Fruit fly (Drosophila melanogaster) whole organism, prepupa: ENCODE results near the gene CG14043.
A peak's percentile ranks its signal among the peaks of the same experiment; 100 is the strongest.

Source experiments
- Blimp-1 ChIP-seq: fragments of 200-800 bp; sonication (Bioruptor generic); optimal IDR thresholded peaks from 3 replicates; lab custom pipeline; 2017; ENCODE audit warnings: missing biosample characterization, missing genetic modification characterization, mild to moderate bottlenecking, moderate library complexity, missing genetic modification reagents
- CG10631 ChIP-seq: fragments of 200-800 bp; sonication (Bioruptor generic); optimal IDR thresholded peaks from 2 replicates; lab custom pipeline; 2016; ENCODE audit warnings: missing biosample characterization, missing genetic modification characterization
- CG10669 ChIP-seq: fragments of 200-800 bp; sonication (Bioruptor generic); optimal IDR thresholded peaks from 3 replicates; lab custom pipeline; 2018; ENCODE audit warnings: missing biosample characterization, mild to moderate bottlenecking, missing genetic modification characterization, moderate library complexity
- CG11294 ChIP-seq: fragments of 200-800 bp; sonication (Bioruptor generic); IDR thresholded peaks from 2 replicates; pipeline ENCODE4 v1.3.6; 2022; ENCODE audit warnings: missing biosample characterization, missing genetic modification characterization
- CG11762 ChIP-seq: fragments of 200-800 bp; sonication (Bioruptor generic); optimal IDR thresholded peaks from 3 replicates; lab custom pipeline; 2016; ENCODE audit warnings: missing biosample characterization, missing genetic modification characterization; ENCODE audit not compliant: insufficient read depth
- CG11902 ChIP-seq: fragments of 200-800 bp; sonication (Bioruptor generic); optimal IDR thresholded peaks from 3 replicates; lab custom pipeline; 2016; ENCODE audit warnings: missing biosample characterization, missing genetic modification characterization
- CG15336 ChIP-seq: fragments of 200-800 bp; sonication (Bioruptor generic); IDR thresholded peaks from 2 replicates; pipeline ENCODE4 v1.3.6; 2022; ENCODE audit warnings: missing biosample characterization, missing genetic modification characterization
- CG16779 ChIP-seq: fragments of 200-800 bp; sonication (Bioruptor generic); optimal IDR thresholded peaks from 3 replicates; lab custom pipeline; 2017; ENCODE audit warnings: missing biosample characterization, mild to moderate bottlenecking, missing genetic modification characterization
- CG3032 ChIP-seq: fragments of 200-800 bp; optimal IDR thresholded peaks from 2 replicates; lab custom pipeline; 2019; ENCODE audit warnings: missing biosample characterization, mild to moderate bottlenecking, missing genetic modification characterization, moderate library complexity
- CG32006 ChIP-seq: fragments of 200-800 bp; sonication (Bioruptor generic); optimal IDR thresholded peaks from 3 replicates; lab custom pipeline; 2017; ENCODE audit warnings: missing biosample characterization, mild to moderate bottlenecking, missing genetic modification characterization
- CG34406 ChIP-seq: fragments of 200-800 bp; sonication (Bioruptor generic); optimal IDR thresholded peaks from 3 replicates; lab custom pipeline; 2016; ENCODE audit warnings: missing biosample characterization, missing genetic modification characterization
- CG4318 ChIP-seq: fragments of 200-800 bp; sonication (Bioruptor generic); optimal IDR thresholded peaks from 3 replicates; lab custom pipeline; 2017; ENCODE audit warnings: missing biosample characterization, mild to moderate bottlenecking, missing genetic modification characterization
- CG6163 ChIP-seq: fragments of 200-800 bp; sonication (Bioruptor generic); IDR thresholded peaks from 3 replicates; pipeline ENCODE4 v1.3.6; 2022; ENCODE audit warnings: missing biosample characterization, missing genetic modification characterization
- CG6276 ChIP-seq: fragments of 200-800 bp; sonication (Bioruptor generic); optimal IDR thresholded peaks from 2 replicates; lab custom pipeline; 2017; ENCODE audit warnings: missing biosample characterization, mild to moderate bottlenecking, missing genetic modification characterization
- CG6792 ChIP-seq: fragments of 200-800 bp; sonication (Bioruptor generic); optimal IDR thresholded peaks from 3 replicates; lab custom pipeline; 2016; ENCODE audit warnings: missing biosample characterization, missing genetic modification characterization
- CG6808 ChIP-seq: fragments of 200-800 bp; sonication (Bioruptor generic); optimal IDR thresholded peaks from 3 replicates; lab custom pipeline; 2017; ENCODE audit warnings: missing biosample characterization, missing genetic modification characterization, mild to moderate bottlenecking, moderate library complexity, missing genetic modification reagents
- CG6854 ChIP-seq: fragments of 200-800 bp; sonication (Bioruptor generic); optimal IDR thresholded peaks from 2 replicates; lab custom pipeline; 2017; ENCODE audit warnings: missing biosample characterization, mild to moderate bottlenecking, missing genetic modification characterization
- CG7368 ChIP-seq: fragments of 200-800 bp; sonication (Bioruptor generic); optimal IDR thresholded peaks from 3 replicates; lab custom pipeline; 2016; ENCODE audit warnings: missing biosample characterization, missing genetic modification characterization
- CG8119 ChIP-seq: fragments of 200-800 bp; sonication (Bioruptor generic); IDR thresholded peaks from 3 replicates; pipeline ENCODE4 v1.3.6; 2022; ENCODE audit warnings: missing biosample characterization, missing genetic modification characterization
- CG8632 ChIP-seq: fragments of 200-800 bp; sonication (Bioruptor generic); optimal IDR thresholded peaks from 3 replicates; lab custom pipeline; 2016; ENCODE audit warnings: missing biosample characterization, missing genetic modification characterization
- CG9139 ChIP-seq: fragments of 200-800 bp; sonication (Bioruptor generic); optimal IDR thresholded peaks from 3 replicates; lab custom pipeline; 2017; ENCODE audit warnings: missing biosample characterization, mild to moderate bottlenecking, missing genetic modification characterization
- Eip75B ChIP-seq: fragments of 200-800 bp; sonication (Bioruptor generic); optimal IDR thresholded peaks from 3 replicates; lab custom pipeline; 2016; ENCODE audit warnings: missing biosample characterization, missing genetic modification characterization
- Eip78C ChIP-seq: fragments of 200-800 bp; sonication (Bioruptor generic); peaks from one replicate; lab custom pipeline; 2016; ENCODE audit warnings: missing biosample characterization, missing genetic modification characterization
- Eip93F ChIP-seq: fragments of 200-800 bp; sonication (Bioruptor generic); optimal IDR thresholded peaks from 2 replicates; lab custom pipeline; 2016; ENCODE audit warnings: missing biosample characterization, mild to moderate bottlenecking, missing genetic modification characterization
- Ets21C ChIP-seq: fragments of 200-800 bp; sonication (Bioruptor generic); optimal IDR thresholded peaks from 3 replicates; lab custom pipeline; 2016; ENCODE audit warnings: missing biosample characterization, missing genetic modification characterization
- Ets96B ChIP-seq: fragments of 200-800 bp; optimal IDR thresholded peaks from 2 replicates; lab custom pipeline; 2019; ENCODE audit warnings: missing biosample characterization, mild to moderate bottlenecking, missing genetic modification characterization, moderate library complexity
- Gug ChIP-seq: fragments of 200-800 bp; sonication (Bioruptor generic); IDR thresholded peaks from 2 replicates; pipeline ENCODE4 v1.3.6; 2022; ENCODE audit warnings: missing biosample characterization, missing genetic modification characterization
- Hr39 ChIP-seq: fragments of 200-800 bp; sonication (Bioruptor generic); optimal IDR thresholded peaks from 2 replicates; lab custom pipeline; 2016; ENCODE audit warnings: missing biosample characterization, missing genetic modification characterization
- Hr4 ChIP-seq: fragments of 200-800 bp; sonication (Bioruptor generic); optimal IDR thresholded peaks from 3 replicates; lab custom pipeline; 2016; ENCODE audit warnings: missing biosample characterization, missing genetic modification characterization
- Lpt ChIP-seq: fragments of 200-800 bp; sonication (Bioruptor generic); optimal IDR thresholded peaks from 3 replicates; lab custom pipeline; 2016; ENCODE audit warnings: missing biosample characterization, missing genetic modification characterization
- OdsH ChIP-seq: fragments of 200-800 bp; sonication (Bioruptor generic); optimal IDR thresholded peaks from 3 replicates; lab custom pipeline; 2016; ENCODE audit warnings: missing biosample characterization, missing genetic modification characterization
- Smox ChIP-seq: fragments of 200-800 bp; sonication (Bioruptor generic); optimal IDR thresholded peaks from 3 replicates; lab custom pipeline; 2016; ENCODE audit warnings: missing biosample characterization, missing genetic modification characterization
- Sox102F ChIP-seq: fragments of 200-800 bp; sonication (Bioruptor generic); optimal IDR thresholded peaks from 2 replicates; lab custom pipeline; 2016; ENCODE audit warnings: missing biosample characterization, mild to moderate bottlenecking, missing genetic modification characterization
- Sox15 ChIP-seq: fragments of 200-800 bp; sonication (Bioruptor generic); optimal IDR thresholded peaks from 3 replicates; lab custom pipeline; 2016; ENCODE audit warnings: missing biosample characterization, missing genetic modification characterization
- achi ChIP-seq: fragments of 200-800 bp; sonication (Bioruptor generic); optimal IDR thresholded peaks from 3 replicates; lab custom pipeline; 2016; ENCODE audit warnings: missing biosample characterization, missing genetic modification characterization
- acj6 ChIP-seq: fragments of 200-800 bp; sonication (Bioruptor generic); optimal IDR thresholded peaks from 3 replicates; lab custom pipeline; 2016; ENCODE audit warnings: missing biosample characterization, missing genetic modification characterization
- cyc ChIP-seq: fragments of 200-800 bp; sonication (Bioruptor generic); optimal IDR thresholded peaks from 3 replicates; lab custom pipeline; 2016; ENCODE audit warnings: missing biosample characterization, missing genetic modification characterization
- dac ChIP-seq: fragments of 200-800 bp; sonication (Bioruptor generic); optimal IDR thresholded peaks from 2 replicates; lab custom pipeline; 2017; ENCODE audit warnings: missing biosample characterization, mild to moderate bottlenecking, missing genetic modification characterization
- eg ChIP-seq: fragments of 200-800 bp; sonication (Bioruptor generic); IDR thresholded peaks from 3 replicates; pipeline ENCODE4 v1.3.6; 2022; ENCODE audit warnings: missing biosample characterization, missing genetic modification characterization
- esn ChIP-seq: fragments of 200-800 bp; sonication (Bioruptor generic); optimal IDR thresholded peaks from 2 replicates; lab custom pipeline; 2016; ENCODE audit warnings: missing biosample characterization, mild to moderate bottlenecking, missing genetic modification characterization, moderate library complexity
- lz ChIP-seq: fragments of 200-800 bp; sonication (Bioruptor generic); optimal IDR thresholded peaks from 3 replicates; lab custom pipeline; 2016; ENCODE audit warnings: missing biosample characterization, missing genetic modification characterization
- pdm3 ChIP-seq: fragments of 200-800 bp; sonication (Bioruptor generic); optimal IDR thresholded peaks from 3 replicates; lab custom pipeline; 2016; ENCODE audit warnings: missing biosample characterization, missing genetic modification characterization
- salr ChIP-seq, 2 experiments: fragments of 200-800 bp; sonication (Bioruptor generic); optimal IDR thresholded peaks; 3 replicates each; lab custom pipeline; 2016 to 2018; ENCODE audit warnings: missing biosample characterization in 2 of 2, missing genetic modification characterization in 2 of 2, mild to moderate bottlenecking in 1 of 2
- spab ChIP-seq: fragments of 200-800 bp; sonication (Bioruptor generic); optimal IDR thresholded peaks from 2 replicates; lab custom pipeline; 2017; ENCODE audit warnings: missing biosample characterization, mild to moderate bottlenecking, missing genetic modification characterization, missing genetic modification reagents
- svp ChIP-seq: fragments of 200-800 bp; sonication (Bioruptor generic); peaks from one replicate; lab custom pipeline; 2016; ENCODE audit warnings: missing biosample characterization, missing genetic modification characterization
- vri ChIP-seq: fragments of 200-800 bp; sonication (Bioruptor generic); optimal IDR thresholded peaks from 3 replicates; lab custom pipeline; 2016; ENCODE audit warnings: missing biosample characterization, mild to moderate bottlenecking, missing genetic modification characterization

Gene CG14043

dm6 chr2L:5001582-5001929, 30.1 kb downstream of the CG14043 start:
- TF ChIP-seq cyc (GFP tag; lab: Kevin White, UChicago) (no peak), vri (peak; percentile 90)
- TF ChIP-seq, all 60 proteins: peak for 1

DNA sequence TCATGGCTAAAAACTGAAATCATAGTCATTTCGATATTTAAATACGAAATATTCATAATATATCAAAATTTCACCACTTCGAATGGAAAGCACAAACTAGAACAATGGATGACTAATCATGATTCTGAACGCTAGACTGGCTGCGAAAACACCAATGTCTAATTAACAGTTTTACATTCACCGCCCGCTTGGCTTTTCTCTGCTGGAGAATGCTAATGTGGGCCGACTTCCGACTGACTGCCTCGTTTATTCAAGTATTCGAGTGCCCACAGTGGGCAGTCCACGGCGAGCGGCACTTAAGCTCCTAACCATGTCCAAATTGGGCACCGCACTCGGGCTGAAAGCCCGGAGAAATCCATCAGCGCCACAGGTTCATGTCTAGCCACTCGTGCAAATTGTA, 30.5 kb downstream of the CG14043 start:
- TF ChIP-seq CG10631 (GFP tag; lab: Kevin White, UChicago) (no peak), CG15336 (GFP tag; lab: Robert Waterston, UW) (no peak), Eip78C (GFP tag; lab: Kevin White, UChicago) (peak; percentile 21), Eip75B (GFP tag; lab: Kevin White, UChicago) (no peak), CG3032 (no peak), salr (GFP tag; optimal IDR thresholded peaks at IDR 0.05; lab: Kevin White, UChicago) (no peak), CG34406 (GFP tag; lab: Kevin White, UChicago) (no peak), svp (GFP tag; lab: Kevin White, UChicago) (peak; percentile 52), Sox15 (GFP tag; lab: Kevin White, UChicago) (no peak), eg (no peak), Gug (GFP tag; lab: Robert Waterston, UW) (no peak), esn (GFP tag; lab: Kevin White, UChicago) (no peak), achi (GFP tag; lab: Kevin White, UChicago) (no peak), CG6808 (GFP tag; lab: Kevin White, UChicago) (no peak), CG10669 (GFP tag; lab: Kevin White, UChicago) (no peak), vri (no peak)

DNA sequence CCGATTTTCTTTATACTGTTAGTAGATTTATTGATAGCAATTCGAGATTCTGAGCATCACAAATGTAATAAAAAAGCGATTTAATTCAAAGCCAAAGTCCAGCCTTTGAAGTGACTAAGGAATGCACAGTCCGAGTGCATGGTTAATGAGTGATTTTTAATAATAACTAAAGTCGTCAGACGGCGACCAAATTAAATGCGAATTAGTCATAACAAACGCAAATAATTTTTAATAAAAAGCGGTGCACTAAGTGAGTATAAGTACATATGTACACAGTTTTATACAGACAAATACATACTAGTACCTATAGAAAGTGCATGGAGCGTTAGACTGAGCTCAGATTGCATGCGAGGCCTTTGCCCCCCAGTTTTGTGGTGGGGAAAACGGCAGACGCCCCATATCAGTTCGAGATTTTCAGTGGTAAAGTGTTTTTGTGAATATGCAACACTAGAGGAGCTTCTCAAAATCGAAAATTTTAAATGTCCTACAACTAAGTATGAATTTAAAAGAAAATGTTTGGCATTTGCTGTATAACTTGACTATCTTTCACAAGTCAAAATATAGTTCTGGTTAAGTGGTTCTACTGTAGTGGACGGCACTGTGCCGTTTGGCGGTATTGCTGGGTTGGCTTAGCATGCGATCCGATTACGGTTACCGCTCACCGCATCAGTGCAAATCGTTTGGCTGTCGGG, 31.4 kb downstream of the CG14043 start:
- TF ChIP-seq Sox102F (GFP tag; lab: Kevin White, UChicago) = no peak
- TF ChIP-seq CG9139 = no peak
- TF ChIP-seq CG6808 (GFP tag; lab: Kevin White, UChicago) = no peak
- TF ChIP-seq dac (GFP tag; lab: Kevin White, UChicago) = peak; percentile 45
- TF ChIP-seq Eip78C (GFP tag; lab: Kevin White, UChicago) = peak; percentile 76
- TF ChIP-seq CG6163 = peak; percentile 82
- TF ChIP-seq Ets96B (tag; lab: Kevin White, UChicago) = peak; percentile 13
- TF ChIP-seq CG6854 (GFP tag; lab: Kevin White, UChicago) = no peak
- TF ChIP-seq Ets21C (GFP tag; lab: Kevin White, UChicago) = no peak
- TF ChIP-seq Eip75B (GFP tag; lab: Kevin White, UChicago) = no peak
- TF ChIP-seq Hr4 (GFP tag; lab: Kevin White, UChicago) = peak; percentile 83
- no peak for TF ChIP-seq Sox15 (GFP tag; lab: Kevin White, UChicago)
- no peak for TF ChIP-seq CG11762 (GFP tag; lab: Kevin White, UChicago)
- TF ChIP-seq spab = no peak
- no peak for TF ChIP-seq CG10669 (GFP tag; lab: Kevin White, UChicago)
- peak; percentile 39 for TF ChIP-seq Hr39 (GFP tag; lab: Kevin White, UChicago)
- TF ChIP-seq CG3032 = no peak
- TF ChIP-seq CG34406 (GFP tag; lab: Kevin White, UChicago) = no peak
- peak; percentile 9 for TF ChIP-seq CG6792 (GFP tag; lab: Kevin White, UChicago)
- TF ChIP-seq OdsH = peak; percentile 54
- no peak for TF ChIP-seq CG16779 (tag; lab: Kevin White, UChicago)
- TF ChIP-seq Eip93F = no peak
- TF ChIP-seq CG32006 (GFP tag; lab: Kevin White, UChicago) = peak; percentile 81
- peak; percentile 82 for TF ChIP-seq CG8119 (GFP tag; lab: Robert Waterston, UW)
- TF ChIP-seq CG4318 = peak; percentile 67
- TF ChIP-seq CG8632 = no peak
- peak; percentile 63 for TF ChIP-seq CG6276
- peak; percentile 41 for TF ChIP-seq esn (GFP tag; lab: Kevin White, UChicago)
- no peak for TF ChIP-seq Smox (GFP tag; lab: Kevin White, UChicago)
- TF ChIP-seq CG11294 (GFP tag; lab: Robert Waterston, UW) = peak; percentile 49; the same call in 1 of the 2 replicates
- no peak for TF ChIP-seq CG11902
- peak; percentile 37 for TF ChIP-seq achi (GFP tag; lab: Kevin White, UChicago)
- TF ChIP-seq Lpt = peak; percentile 43
- TF ChIP-seq lz (GFP tag; lab: Kevin White, UChicago) = peak; percentile 42
- TF ChIP-seq svp (GFP tag; lab: Kevin White, UChicago) = peak; percentile 84
- no peak for TF ChIP-seq CG7368
- TF ChIP-seq pdm3 = peak; percentile 47
- peak; percentile 15 for TF ChIP-seq CG10631 (GFP tag; lab: Kevin White, UChicago)
- TF ChIP-seq acj6 = peak; percentile 29
- no peak for TF ChIP-seq Blimp-1
- TF ChIP-seq salr (GFP tag; optimal IDR thresholded peaks at IDR 0.05; lab: Kevin White, UChicago) = no peak
